Fruit fly (Drosophila melanogaster): Measurements from ENCODE around the gene LManI.

Gene LManI

dm6 chr2L:10413251-10414127 lies 43.6 kb downstream of the LManI start, which contains the start of the genes CG5355 and Klp31E (continued):
- TF ChIP-seq CG2889 (GFP tag; IDR thresholded peaks at IDR 0.05), result no peak
- no peak for TF ChIP-seq CG11398 (GFP tag; optimal IDR thresholded peaks at IDR 0.05)
- TF ChIP-seq CG30431 (GFP tag; optimal IDR thresholded peaks at IDR 0.05), result peak; percentile 26
- no peak for TF ChIP-seq yki (optimal IDR thresholded peaks at IDR 0.05)
- TF ChIP-seq CG5180 (GFP tag; optimal IDR thresholded peaks at IDR 0.05), result no peak
- no peak for TF ChIP-seq CG10366 (GFP tag; IDR thresholded peaks at IDR 0.05)
- no peak for TF ChIP-seq fu2 (GFP tag; optimal IDR thresholded peaks at IDR 0.05)
- TF ChIP-seq peb (GFP tag; IDR thresholded peaks at IDR 0.05), result no peak
- peak; percentile 43; the same call in 1 of the 2 replicates for TF ChIP-seq CG14667 (GFP tag; IDR thresholded peaks at IDR 0.05)
- peak; percentile 64 for TF ChIP-seq sob (GFP tag; IDR thresholded peaks at IDR 0.05)
- TF ChIP-seq Nf-YB (GFP tag; optimal IDR thresholded peaks at IDR 0.05), result peak; percentile 50
- peak; percentile 42 for TF ChIP-seq CG1792 (GFP tag; optimal IDR thresholded peaks at IDR 0.05)
- no peak for TF ChIP-seq gsb (GFP tag; IDR thresholded peaks at IDR 0.05)
- TF ChIP-seq zf30C (GFP tag; optimal IDR thresholded peaks at IDR 0.05), result no peak
- TF ChIP-seq hkb (optimal IDR thresholded peaks at IDR 0.05), result no peak
- 0 out of 2 replicates have a peak, but pooled peaks have one; percentile 24 for TF ChIP-seq hkb (GFP tag; IDR thresholded peaks at IDR 0.05)
- peak; percentile 52 for TF ChIP-seq CG13624 (GFP tag; optimal IDR thresholded peaks at IDR 0.05)
- TF ChIP-seq Gug (GFP tag; IDR thresholded peaks at IDR 0.05), result no peak
- TF ChIP-seq bsh (GFP tag; optimal IDR thresholded peaks at IDR 0.05), result peak in 1 of 2 experiments; percentile 58
- TF ChIP-seq B-H2 (GFP tag; optimal IDR thresholded peaks at IDR 0.05), result no peak
- TF ChIP-seq Neu2 (GFP tag; optimal IDR thresholded peaks at IDR 0.05; ENCODE audit: borderline replicate concordance), result peak; percentile 87
- no peak for TF ChIP-seq Sin3A (optimal IDR thresholded peaks at IDR 0.05)
- TF ChIP-seq dmrt11E (tag; optimal IDR thresholded peaks at IDR 0.05), result peak; percentile 80
- peak; percentile 42; the same call in 1 of the 2 replicates for TF ChIP-seq ato (GFP tag; IDR thresholded peaks at IDR 0.05; ENCODE audit: partially characterized antibody)
- TF ChIP-seq NC2β (GFP tag; optimal IDR thresholded peaks at IDR 0.05), result no peak
- no peak; the same call in 1 of the 2 replicates for TF ChIP-seq E2f2 (GFP tag; IDR thresholded peaks at IDR 0.05)
- peak; percentile 57 for TF ChIP-seq inv (GFP tag; IDR thresholded peaks at IDR 0.05; ENCODE audit: partially characterized antibody)
- peak; percentile 12 for TF ChIP-seq CG2202 (tag; optimal IDR thresholded peaks at IDR 0.05)
- no peak for TF ChIP-seq CG7928 (GFP tag; optimal IDR thresholded peaks at IDR 0.05)
- no peak for TF ChIP-seq ERR (GFP tag; optimal IDR thresholded peaks at IDR 0.05)
- TF ChIP-seq so (GFP tag; IDR thresholded peaks at IDR 0.05), result peak; percentile 70; the same call in 1 of the 3 replicates
- no peak for TF ChIP-seq CG14441 (GFP tag; IDR thresholded peaks at IDR 0.05)
- peak; percentile 32 for TF ChIP-seq Dad (GFP tag; optimal IDR thresholded peaks at IDR 0.05)
- TF ChIP-seq ara (GFP tag; IDR thresholded peaks at IDR 0.05), result peak; percentile 72
- peak; percentile 46 for TF ChIP-seq CG10431 (GFP tag; optimal IDR thresholded peaks at IDR 0.05)
- peak; percentile 9 for TF ChIP-seq nom (GFP tag; optimal IDR thresholded peaks at IDR 0.05)
- TF ChIP-seq aop (GFP tag; IDR thresholded peaks at IDR 0.05), result 0 out of 2 replicates have a peak, but pooled peaks have one; percentile 11
- no peak for TF ChIP-seq CG14965 (GFP tag; optimal IDR thresholded peaks at IDR 0.05; ENCODE audit: borderline replicate concordance)
- TF ChIP-seq seq (GFP tag; IDR thresholded peaks at IDR 0.05), result 0 out of 2 replicates have a peak, but pooled peaks have one; percentile 8
- peak; percentile 87 for TF ChIP-seq CG9727 (GFP tag; optimal IDR thresholded peaks at IDR 0.05)
- TF ChIP-seq CG18262 (tag; optimal IDR thresholded peaks at IDR 0.05), result peak; percentile 86
- peak; percentile 56 for TF ChIP-seq zfh2 (GFP tag; optimal IDR thresholded peaks at IDR 0.05)
- TF ChIP-seq CG3065 (GFP tag; optimal IDR thresholded peaks at IDR 0.05), result no peak
- peak; percentile 79 for TF ChIP-seq CG11504 (tag; optimal IDR thresholded peaks at IDR 0.05)
- TF ChIP-seq kay (GFP tag; optimal IDR thresholded peaks at IDR 0.05), result peak; percentile 48
- no peak for TF ChIP-seq CG6854 (GFP tag; optimal IDR thresholded peaks at IDR 0.05)
- TF ChIP-seq ase (GFP tag; IDR thresholded peaks at IDR 0.05), result peak; percentile 4; the same call in 1 of the 3 replicates
- TF ChIP-seq Elba2 (GFP tag; optimal IDR thresholded peaks at IDR 0.05), result no peak
- TF ChIP-seq CG15011 (GFP tag; optimal IDR thresholded peaks at IDR 0.05), result no peak
- no peak for TF ChIP-seq tup (GFP tag; optimal IDR thresholded peaks at IDR 0.05)

Measured in whole organism, embryonic.